Fruit fly (Drosophila melanogaster): ENCODE results near the gene CG15638.

DNA sequence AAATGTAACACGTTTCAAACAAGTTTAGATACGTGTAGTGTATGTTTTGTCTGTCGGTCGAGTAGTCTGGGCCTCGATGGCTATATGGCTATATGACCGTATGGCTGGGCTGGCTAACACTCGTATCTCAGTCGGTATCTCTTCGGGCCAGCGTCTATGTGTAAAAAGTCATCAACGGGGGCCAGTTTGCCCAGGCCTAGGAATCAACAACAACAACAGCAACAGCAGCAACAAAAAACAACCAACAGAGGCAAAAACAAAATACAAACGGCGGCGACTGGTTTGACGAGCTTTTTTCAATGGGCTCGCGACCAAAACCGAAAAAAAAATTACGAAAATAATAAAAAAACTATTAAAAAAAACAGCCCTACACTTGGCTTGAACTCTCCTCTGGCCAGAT lies 10.1 kb upstream of the CG15638 start:
- TF ChIP-seq psq (optimal IDR thresholded peaks at IDR 0.05) (no peak), h (optimal IDR thresholded peaks at IDR 0.05) (no peak), Sin3A (optimal IDR thresholded peaks at IDR 0.05) (no peak), Myc (optimal IDR thresholded peaks at IDR 0.05) (no peak)

Data from Kc167 (cell line).